Worm (Caenorhabditis elegans) whole organism, L3 larva: Measurements from ENCODE around the gene tmem-132.
A peak's percentile ranks its signal among the peaks of the same experiment; 100 is the strongest.
"Not testable (repeated sequence)": the region's sequence is repeated elsewhere in the genome, so short reads cannot be mapped to it uniquely, and the experiment has no call there.

Experiments
- R02D3.7 ChIP-seq: fragments of 150-350 bp; optimal IDR thresholded peaks from 2 replicates; lab custom pipeline; 2014; ENCODE audit warnings: missing biosample characterization, missing genetic modification characterization
- ZK546.5 ChIP-seq: sonication (generic microtip); optimal IDR thresholded peaks from 2 replicates; lab custom pipeline; 2017; ENCODE audit warnings: missing biosample characterization, missing genetic modification characterization
- aly-2 ChIP-seq: fragments of 150-350 bp; optimal IDR thresholded peaks from 2 replicates; lab custom pipeline; 2014; ENCODE audit warnings: missing biosample characterization, missing genetic modification characterization
- ama-1 ChIP-seq: fragments of 150-350 bp; optimal IDR thresholded peaks from 2 replicates; lab custom pipeline; 2018
- ceh-16 ChIP-seq: sonication (generic microtip); optimal IDR thresholded peaks from 2 replicates; lab custom pipeline; 2017; ENCODE audit warnings: missing biosample characterization, missing genetic modification characterization
- ceh-28 ChIP-seq: fragments of 150-350 bp; optimal IDR thresholded peaks from 2 replicates; lab custom pipeline; 2014; ENCODE audit warnings: missing biosample characterization, missing genetic modification reagents, missing genetic modification characterization
- ceh-9 ChIP-seq: sonication (generic microtip); optimal IDR thresholded peaks from 2 replicates; lab custom pipeline; 2018; ENCODE audit warnings: missing biosample characterization, missing genetic modification characterization
- daf-12 ChIP-seq: fragments of 150-350 bp; optimal IDR thresholded peaks from 2 replicates; lab custom pipeline; 2014; ENCODE audit warnings: missing biosample characterization, missing genetic modification reagents, missing genetic modification characterization
- egl-27 ChIP-seq: sonication (generic microtip); optimal IDR thresholded peaks from 4 replicates; lab custom pipeline; 2017; ENCODE audit warnings: missing biosample characterization, missing genetic modification reagents, missing genetic modification characterization
- egl-5 ChIP-seq: fragments of 150-350 bp; optimal IDR thresholded peaks from 2 replicates; lab custom pipeline; 2017; ENCODE audit warnings: missing biosample characterization, missing genetic modification reagents, missing genetic modification characterization, inconsistent platforms
- elt-1 ChIP-seq: fragments of 150-350 bp; optimal IDR thresholded peaks from 2 replicates; lab custom pipeline; 2014; ENCODE audit warnings: missing biosample characterization, missing genetic modification characterization
- elt-2 ChIP-seq: sonication (generic microtip); optimal IDR thresholded peaks from 2 replicates; lab custom pipeline; 2016; ENCODE audit warnings: missing genetic modification reagents, mild to moderate bottlenecking, missing genetic modification characterization, missing compliant biosample characterization
- elt-3 ChIP-seq, 3 experiments: fragments of 150-350 bp in 1 of 3; sonication (generic microtip) in 2 of 3; optimal IDR thresholded peaks; 2 replicates in 2 of 3; 4 replicates in 1 of 3; lab custom pipeline; 2014 to 2017; ENCODE audit warnings: missing biosample characterization in 3 of 3, missing genetic modification characterization in 3 of 3
- fkh-10 ChIP-seq: sonication (generic microtip); optimal IDR thresholded peaks from 2 replicates; lab custom pipeline; 2017; ENCODE audit warnings: missing biosample characterization, missing genetic modification reagents, missing genetic modification characterization
- fkh-2 ChIP-seq: fragments of 150-350 bp; optimal IDR thresholded peaks from 2 replicates; lab custom pipeline; 2014; ENCODE audit warnings: missing biosample characterization, missing genetic modification reagents, missing genetic modification characterization
- fos-1 ChIP-seq: fragments of 150-350 bp; optimal IDR thresholded peaks from 2 replicates; lab custom pipeline; 2014; ENCODE audit warnings: missing biosample characterization, missing genetic modification characterization
- hmg-11 ChIP-seq: sonication (generic microtip); optimal IDR thresholded peaks from 2 replicates; lab custom pipeline; 2016; ENCODE audit warnings: missing genetic modification characterization, missing compliant biosample characterization
- jun-1 ChIP-seq: fragments of 150-350 bp; optimal IDR thresholded peaks from 2 replicates; lab custom pipeline; 2014; ENCODE audit warnings: missing biosample characterization, missing genetic modification reagents, missing genetic modification characterization
- lin-15B ChIP-seq: fragments of 150-350 bp; optimal IDR thresholded peaks from 2 replicates; lab custom pipeline; 2014; ENCODE audit warnings: missing biosample characterization, missing genetic modification characterization
- lin-39 ChIP-seq: fragments of 150-350 bp; optimal IDR thresholded peaks from 2 replicates; lab custom pipeline; 2018; ENCODE audit warnings: missing biosample characterization, missing genetic modification reagents, missing genetic modification characterization
- mml-1 ChIP-seq: fragments of 150-350 bp; sonication (generic microtip); optimal IDR thresholded peaks from 3 replicates; lab custom pipeline; 2014; ENCODE audit warnings: missing biosample characterization, missing genetic modification characterization
- nfya-1 ChIP-seq: sonication (generic microtip); optimal IDR thresholded peaks from 2 replicates; lab custom pipeline; 2017; ENCODE audit warnings: missing genetic modification characterization, mild to moderate bottlenecking, missing compliant biosample characterization, antibody characterized with exemption, moderate library complexity; ENCODE audit not compliant: insufficient read depth
- nhr-237 ChIP-seq: fragments of 150-350 bp; optimal IDR thresholded peaks from 2 replicates; lab custom pipeline; 2014; ENCODE audit warnings: missing biosample characterization, missing genetic modification characterization
- nhr-25 ChIP-seq: sonication (generic microtip); optimal IDR thresholded peaks from 2 replicates; lab custom pipeline; 2017; ENCODE audit warnings: missing biosample characterization, missing genetic modification characterization
- nhr-28 ChIP-seq: fragments of 150-350 bp; optimal IDR thresholded peaks from 2 replicates; lab custom pipeline; 2014; ENCODE audit warnings: missing biosample characterization, missing genetic modification characterization
- nhr-43 ChIP-seq: sonication (generic microtip); optimal IDR thresholded peaks from 2 replicates; lab custom pipeline; 2016; ENCODE audit warnings: mild to moderate bottlenecking, missing genetic modification characterization, missing compliant biosample characterization; ENCODE audit not compliant: poor library complexity, severe bottlenecking
- nhr-67 ChIP-seq: fragments of 150-350 bp; optimal IDR thresholded peaks from 2 replicates; lab custom pipeline; 2014; ENCODE audit warnings: missing biosample characterization, missing genetic modification characterization
- nhr-76 ChIP-seq: fragments of 150-350 bp; sonication (generic microtip); optimal IDR thresholded peaks from 5 replicates; lab custom pipeline; 2014; ENCODE audit warnings: missing biosample characterization, missing genetic modification characterization
- nhr-77 ChIP-seq: fragments of 150-350 bp; optimal IDR thresholded peaks from 2 replicates; lab custom pipeline; 2014; ENCODE audit warnings: missing biosample characterization, missing genetic modification characterization
- pha-4 ChIP-seq: fragments of 150-350 bp; optimal IDR thresholded peaks from 2 replicates; lab custom pipeline; 2014; ENCODE audit warnings: missing biosample characterization, missing genetic modification reagents, missing genetic modification characterization
- sea-2 ChIP-seq: fragments of 150-350 bp; sonication (generic microtip); optimal IDR thresholded peaks from 4 replicates; lab custom pipeline; 2014; ENCODE audit warnings: missing biosample characterization, missing genetic modification reagents, missing genetic modification characterization
- skn-1 ChIP-seq: fragments of 150-350 bp; optimal IDR thresholded peaks from 2 replicates; lab custom pipeline; 2014; ENCODE audit warnings: missing biosample characterization, missing genetic modification characterization
- snpc-4 ChIP-seq: fragments of 150-350 bp; optimal IDR thresholded peaks from 2 replicates; lab custom pipeline; 2014; ENCODE audit warnings: missing biosample characterization, missing genetic modification characterization
- tbx-2 ChIP-seq: sonication (generic microtip); optimal IDR thresholded peaks from 2 replicates; lab custom pipeline; 2016; ENCODE audit warnings: mild to moderate bottlenecking, missing genetic modification characterization, missing compliant biosample characterization
- zag-1 ChIP-seq: fragments of 150-350 bp; optimal IDR thresholded peaks from 2 replicates; lab custom pipeline; 2014; ENCODE audit warnings: missing biosample characterization, missing genetic modification characterization
- ztf-11 ChIP-seq: fragments of 150-350 bp; optimal IDR thresholded peaks from 2 replicates; lab custom pipeline; 2014; ENCODE audit warnings: missing biosample characterization, missing genetic modification characterization
- ztf-4 ChIP-seq: fragments of 150-350 bp; optimal IDR thresholded peaks from 2 replicates; lab custom pipeline; 2014; ENCODE audit warnings: missing biosample characterization, missing genetic modification characterization

Gene tmem-132

DNA sequence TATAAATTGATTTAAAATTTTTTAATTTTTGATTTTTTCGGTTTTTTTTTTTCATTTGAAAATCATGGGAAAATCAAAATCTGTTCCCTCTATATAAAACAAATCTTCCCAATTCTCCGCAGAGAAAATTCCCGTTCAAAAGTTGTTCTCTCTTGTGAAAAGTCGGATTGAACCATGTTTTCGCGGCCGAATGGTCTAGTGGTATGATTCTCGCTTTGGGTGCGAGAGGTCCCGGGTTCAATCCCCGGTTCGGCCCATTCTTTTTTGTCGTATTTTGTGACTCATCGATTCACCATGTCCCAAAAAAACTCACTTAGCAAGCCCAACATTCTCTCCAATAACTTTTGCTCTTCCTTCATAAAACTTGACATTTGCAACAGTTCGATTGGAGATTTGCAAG lies 4.9 kb downstream of the tmem-132 start:
- TF ChIP-seq nhr-25 (tag; lab: Kevin White, UChicago) (no peak), nfya-1 (tag; lab: Kevin White, UChicago) (peak; percentile 12), hmg-11 (tag; lab: Kevin White, UChicago) (peak; percentile 10), egl-27 (tag; lab: Kevin White, UChicago) (no peak), egl-5 (tag; lab: Kevin White, UChicago) (no peak)

DNA sequence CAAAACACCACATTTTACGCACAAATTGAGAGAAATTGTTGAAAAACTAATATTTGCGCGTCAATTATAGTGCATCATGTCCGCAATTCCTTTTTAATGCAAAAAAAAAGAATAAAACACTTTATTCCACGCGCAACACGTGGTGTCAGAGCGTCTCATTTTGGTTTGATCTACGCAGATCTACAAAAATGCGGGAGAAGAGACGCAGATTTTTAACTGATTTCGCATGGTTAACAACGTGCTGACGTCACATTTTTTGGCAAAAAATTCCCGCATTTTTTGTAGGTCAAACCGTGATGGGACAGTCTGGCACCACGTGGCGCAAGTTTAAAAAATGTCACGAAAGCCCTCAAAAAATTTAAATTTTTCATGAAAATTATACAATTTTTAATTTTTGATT lies 6.2 kb downstream of the tmem-132 start:
- no peak for TF ChIP-seq egl-5 (tag; lab: Kevin White, UChicago)
- no peak for TF ChIP-seq sea-2 (GFP tag; lab: Kevin White, UChicago)
- TF ChIP-seq pha-4 (tag; lab: Kevin White, UChicago) = no peak
- no peak for TF ChIP-seq elt-3 (tag; optimal IDR thresholded peaks at IDR 0.05; lab: Kevin White, UChicago)
- no peak for TF ChIP-seq nhr-43 (tag; lab: Kevin White, UChicago)
- no peak for TF ChIP-seq lin-15B (tag; lab: Kevin White, UChicago)
- TF ChIP-seq skn-1 (tag; lab: Kevin White, UChicago) = no peak
- no peak for TF ChIP-seq hmg-11 (tag; lab: Kevin White, UChicago)
- no peak for TF ChIP-seq mml-1 (tag; lab: Kevin White, UChicago)
- no peak for TF ChIP-seq nhr-28
- TF ChIP-seq nhr-77 = no peak
- TF ChIP-seq tbx-2 (tag; lab: Kevin White, UChicago) = no peak
- TF ChIP-seq daf-12 (tag; lab: Kevin White, UChicago) = no peak
- TF ChIP-seq jun-1 (tag; lab: Kevin White, UChicago) = no peak
- TF ChIP-seq ceh-9 (tag; lab: Kevin White, UChicago) = no peak
- TF ChIP-seq ceh-28 (tag; lab: Kevin White, UChicago) = no peak
- no peak for TF ChIP-seq ama-1 (lab: Kevin White, UChicago)
- no peak for TF ChIP-seq fos-1

DNA sequence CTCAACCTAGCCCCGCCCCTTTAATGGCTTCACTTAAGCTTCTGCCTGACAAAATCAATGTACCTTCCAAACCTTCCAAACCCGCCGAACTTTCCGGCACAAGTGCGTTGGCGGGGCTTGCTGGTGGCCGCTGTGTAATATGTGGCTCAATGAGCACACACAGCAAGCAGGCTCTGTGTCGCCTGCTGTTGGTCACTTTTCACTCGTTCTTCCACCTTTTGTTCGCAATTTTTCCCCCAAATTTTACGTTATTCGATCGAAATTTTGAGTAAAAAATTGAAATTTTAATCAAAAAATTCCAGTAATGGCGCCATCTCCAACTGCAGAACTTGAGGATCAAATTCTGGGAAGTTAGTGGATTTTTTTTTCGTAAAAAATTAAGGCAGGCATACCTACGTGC lies 15.8 kb downstream of the tmem-132 start, which contains the start of gene set-27:
set-27 (plus strand) TSS at position 301 of the 400 bp plus-strand sequence.
- no peak for TF ChIP-seq nhr-237
- TF ChIP-seq skn-1 (tag; lab: Kevin White, UChicago) = no peak
- no peak for TF ChIP-seq fkh-10 (GFP tag; lab: Kevin White, UChicago)
- TF ChIP-seq ztf-11 (tag; lab: Kevin White, UChicago) = no peak
- TF ChIP-seq jun-1 (tag; lab: Kevin White, UChicago) = no peak
- no peak for TF ChIP-seq ceh-16
- TF ChIP-seq aly-2 (tag; lab: Kevin White, UChicago) = no peak
- TF ChIP-seq ZK546.5 = no peak
- TF ChIP-seq snpc-4 (tag; lab: Kevin White, UChicago) = no peak
- TF ChIP-seq tbx-2 (tag; lab: Kevin White, UChicago) = no peak
- TF ChIP-seq ama-1 (lab: Kevin White, UChicago) = no peak
- no peak for TF ChIP-seq nhr-28

DNA sequence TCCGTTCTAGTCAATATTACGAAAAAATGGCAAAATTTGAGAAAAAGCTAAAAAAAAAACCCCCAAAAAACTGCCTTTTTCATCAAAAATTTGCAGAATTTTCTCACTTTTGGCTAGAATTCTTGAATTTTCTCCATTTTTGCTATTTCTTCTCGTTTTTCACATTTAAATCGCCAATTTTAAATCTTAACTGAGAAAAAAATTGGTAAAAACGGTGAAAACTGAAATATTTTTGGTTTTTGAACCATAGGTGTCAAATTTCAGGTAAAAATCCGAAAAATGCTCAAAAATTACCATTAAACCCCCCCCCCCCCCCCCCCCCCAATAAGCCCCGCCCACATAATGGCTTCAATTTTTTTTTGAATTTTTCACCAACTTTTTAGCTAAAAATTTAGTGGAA lies 17.1 kb downstream of the tmem-132 start, which contains the start of gene cox-6B:
cox-6B (plus strand) TSS at position 301 of the 400 bp plus-strand sequence.
- TF ChIP-seq egl-27, mml-1, aly-2 (tag; lab: Kevin White, UChicago): not testable (repeated sequence)

ce11 chrIII:2698740-2699139 lies 17.7 kb downstream of the tmem-132 start, which contains the start of gene slc-30A9:
TSS of gene slc-30A9 (minus strand) at chrIII:2698817.
- TF ChIP-seq elt-1 (tag; lab: Kevin White, UChicago) = no peak
- no peak for TF ChIP-seq elt-2 (tag; lab: Kevin White, UChicago)
- TF ChIP-seq nhr-76 (tag; lab: Kevin White, UChicago) = no peak
- TF ChIP-seq nhr-43 (tag; lab: Kevin White, UChicago) = no peak
- TF ChIP-seq aly-2 (tag; lab: Kevin White, UChicago) = no peak
- peak; percentile 43 for TF ChIP-seq nfya-1 (tag; lab: Kevin White, UChicago)
- no peak for TF ChIP-seq ztf-4 (tag; lab: Kevin White, UChicago)
- peak; percentile 85 for TF ChIP-seq pha-4 (tag; lab: Kevin White, UChicago)
- TF ChIP-seq nhr-67 (tag; lab: Kevin White, UChicago) = no peak
- no peak for TF ChIP-seq R02D3.7
- no peak for TF ChIP-seq lin-39 (tag; lab: Kevin White, UChicago)
- no peak for TF ChIP-seq nhr-25 (tag; lab: Kevin White, UChicago)
- no peak for TF ChIP-seq fkh-2 (tag; lab: Kevin White, UChicago)
- TF ChIP-seq lin-15B (tag; lab: Kevin White, UChicago) = peak; percentile 70
- no peak for TF ChIP-seq mml-1 (tag; lab: Kevin White, UChicago)
- TF ChIP-seq zag-1 (tag; lab: Kevin White, UChicago) = no peak
- TF ChIP-seq, all 47 proteins: peak for 3
